Fruit fly (Drosophila melanogaster) whole organism, prepupa: ENCODE measurements around the gene SPoCk.
"Not testable (repeated sequence)": the region's sequence is repeated elsewhere in the genome, so short reads cannot be mapped to it uniquely, and the experiment has no call there.

ENCODE experiments used
- CG10631 ChIP-seq: fragments of 200-800 bp; sonication (Bioruptor generic); optimal IDR thresholded peaks from 2 replicates; lab custom pipeline; 2016; ENCODE audit warnings: missing biosample characterization, missing genetic modification characterization
- CG10669 ChIP-seq: fragments of 200-800 bp; sonication (Bioruptor generic); optimal IDR thresholded peaks from 3 replicates; lab custom pipeline; 2018; ENCODE audit warnings: missing biosample characterization, mild to moderate bottlenecking, missing genetic modification characterization, moderate library complexity
- CG11762 ChIP-seq: fragments of 200-800 bp; sonication (Bioruptor generic); optimal IDR thresholded peaks from 3 replicates; lab custom pipeline; 2016; ENCODE audit warnings: missing biosample characterization, missing genetic modification characterization; ENCODE audit not compliant: insufficient read depth
- CG11902 ChIP-seq: fragments of 200-800 bp; sonication (Bioruptor generic); optimal IDR thresholded peaks from 3 replicates; lab custom pipeline; 2016; ENCODE audit warnings: missing biosample characterization, missing genetic modification characterization
- CG1621 ChIP-seq: fragments of 200-800 bp; sonication (Bioruptor generic); optimal IDR thresholded peaks from 3 replicates; lab custom pipeline; 2018; ENCODE audit warnings: missing biosample characterization, mild to moderate bottlenecking, missing genetic modification characterization
- CG3032 ChIP-seq: fragments of 200-800 bp; optimal IDR thresholded peaks from 2 replicates; lab custom pipeline; 2019; ENCODE audit warnings: missing biosample characterization, mild to moderate bottlenecking, missing genetic modification characterization, moderate library complexity
- CG31627 ChIP-seq: fragments of 200-800 bp; sonication (Bioruptor generic); optimal IDR thresholded peaks from 3 replicates; lab custom pipeline; 2016; ENCODE audit warnings: missing biosample characterization, missing genetic modification characterization
- CG34406 ChIP-seq: fragments of 200-800 bp; sonication (Bioruptor generic); optimal IDR thresholded peaks from 3 replicates; lab custom pipeline; 2016; ENCODE audit warnings: missing biosample characterization, missing genetic modification characterization
- CG4318 ChIP-seq: fragments of 200-800 bp; sonication (Bioruptor generic); optimal IDR thresholded peaks from 3 replicates; lab custom pipeline; 2017; ENCODE audit warnings: missing biosample characterization, mild to moderate bottlenecking, missing genetic modification characterization
- CG6163 ChIP-seq: fragments of 200-800 bp; sonication (Bioruptor generic); IDR thresholded peaks from 3 replicates; pipeline ENCODE4 v1.3.6; 2022; ENCODE audit warnings: missing biosample characterization, missing genetic modification characterization
- CG6792 ChIP-seq: fragments of 200-800 bp; sonication (Bioruptor generic); optimal IDR thresholded peaks from 3 replicates; lab custom pipeline; 2016; ENCODE audit warnings: missing biosample characterization, missing genetic modification characterization
- CG6854 ChIP-seq: fragments of 200-800 bp; sonication (Bioruptor generic); optimal IDR thresholded peaks from 2 replicates; lab custom pipeline; 2017; ENCODE audit warnings: missing biosample characterization, mild to moderate bottlenecking, missing genetic modification characterization
- CG8119 ChIP-seq: fragments of 200-800 bp; sonication (Bioruptor generic); IDR thresholded peaks from 3 replicates; pipeline ENCODE4 v1.3.6; 2022; ENCODE audit warnings: missing biosample characterization, missing genetic modification characterization
- CG8319 ChIP-seq: fragments of 200-800 bp; sonication (Bioruptor generic); optimal IDR thresholded peaks from 3 replicates; lab custom pipeline; 2016; ENCODE audit warnings: missing biosample characterization, missing genetic modification characterization
- CG8632 ChIP-seq: fragments of 200-800 bp; sonication (Bioruptor generic); optimal IDR thresholded peaks from 3 replicates; lab custom pipeline; 2016; ENCODE audit warnings: missing biosample characterization, missing genetic modification characterization
- Eip75B ChIP-seq: fragments of 200-800 bp; sonication (Bioruptor generic); optimal IDR thresholded peaks from 3 replicates; lab custom pipeline; 2016; ENCODE audit warnings: missing biosample characterization, missing genetic modification characterization
- Eip78C ChIP-seq: fragments of 200-800 bp; sonication (Bioruptor generic); peaks from one replicate; lab custom pipeline; 2016; ENCODE audit warnings: missing biosample characterization, missing genetic modification characterization
- Eip93F ChIP-seq: fragments of 200-800 bp; sonication (Bioruptor generic); optimal IDR thresholded peaks from 2 replicates; lab custom pipeline; 2016; ENCODE audit warnings: missing biosample characterization, mild to moderate bottlenecking, missing genetic modification characterization
- Ets21C ChIP-seq: fragments of 200-800 bp; sonication (Bioruptor generic); optimal IDR thresholded peaks from 3 replicates; lab custom pipeline; 2016; ENCODE audit warnings: missing biosample characterization, missing genetic modification characterization
- Gug ChIP-seq: fragments of 200-800 bp; sonication (Bioruptor generic); IDR thresholded peaks from 2 replicates; pipeline ENCODE4 v1.3.6; 2022; ENCODE audit warnings: missing biosample characterization, missing genetic modification characterization
- Hr39 ChIP-seq: fragments of 200-800 bp; sonication (Bioruptor generic); optimal IDR thresholded peaks from 2 replicates; lab custom pipeline; 2016; ENCODE audit warnings: missing biosample characterization, missing genetic modification characterization
- Lpt ChIP-seq: fragments of 200-800 bp; sonication (Bioruptor generic); optimal IDR thresholded peaks from 3 replicates; lab custom pipeline; 2016; ENCODE audit warnings: missing biosample characterization, missing genetic modification characterization
- Met ChIP-seq: fragments of 200-800 bp; sonication (Bioruptor generic); optimal IDR thresholded peaks from 3 replicates; lab custom pipeline; 2016; ENCODE audit warnings: missing biosample characterization, missing genetic modification characterization
- Sox102F ChIP-seq: fragments of 200-800 bp; sonication (Bioruptor generic); optimal IDR thresholded peaks from 2 replicates; lab custom pipeline; 2016; ENCODE audit warnings: missing biosample characterization, mild to moderate bottlenecking, missing genetic modification characterization
- Sox14 ChIP-seq: fragments of 200-800 bp; sonication (Bioruptor generic); optimal IDR thresholded peaks from 3 replicates; lab custom pipeline; 2016; ENCODE audit warnings: missing biosample characterization, missing genetic modification characterization
- Sox15 ChIP-seq: fragments of 200-800 bp; sonication (Bioruptor generic); optimal IDR thresholded peaks from 3 replicates; lab custom pipeline; 2016; ENCODE audit warnings: missing biosample characterization, missing genetic modification characterization
- achi ChIP-seq: fragments of 200-800 bp; sonication (Bioruptor generic); optimal IDR thresholded peaks from 3 replicates; lab custom pipeline; 2016; ENCODE audit warnings: missing biosample characterization, missing genetic modification characterization
- acj6 ChIP-seq: fragments of 200-800 bp; sonication (Bioruptor generic); optimal IDR thresholded peaks from 3 replicates; lab custom pipeline; 2016; ENCODE audit warnings: missing biosample characterization, missing genetic modification characterization
- cyc ChIP-seq: fragments of 200-800 bp; sonication (Bioruptor generic); optimal IDR thresholded peaks from 3 replicates; lab custom pipeline; 2016; ENCODE audit warnings: missing biosample characterization, missing genetic modification characterization
- esn ChIP-seq: fragments of 200-800 bp; sonication (Bioruptor generic); optimal IDR thresholded peaks from 2 replicates; lab custom pipeline; 2016; ENCODE audit warnings: missing biosample characterization, mild to moderate bottlenecking, missing genetic modification characterization, moderate library complexity
- fd59A ChIP-seq: fragments of 200-800 bp; sonication (Bioruptor generic); optimal IDR thresholded peaks from 2 replicates; lab custom pipeline; 2017; ENCODE audit warnings: missing biosample characterization, mild to moderate bottlenecking, missing genetic modification characterization, missing genetic modification reagents
- fkh ChIP-seq: fragments of 200-800 bp; sonication (Bioruptor generic); optimal IDR thresholded peaks from 3 replicates; lab custom pipeline; 2017; ENCODE audit warnings: missing biosample characterization, mild to moderate bottlenecking, missing genetic modification characterization, moderate library complexity
- lz ChIP-seq: fragments of 200-800 bp; sonication (Bioruptor generic); optimal IDR thresholded peaks from 3 replicates; lab custom pipeline; 2016; ENCODE audit warnings: missing biosample characterization, missing genetic modification characterization
- pdm3 ChIP-seq: fragments of 200-800 bp; sonication (Bioruptor generic); optimal IDR thresholded peaks from 3 replicates; lab custom pipeline; 2016; ENCODE audit warnings: missing biosample characterization, missing genetic modification characterization
- salr ChIP-seq, 2 experiments: fragments of 200-800 bp; sonication (Bioruptor generic); optimal IDR thresholded peaks; 3 replicates each; lab custom pipeline; 2016 to 2018; ENCODE audit warnings: missing biosample characterization in 2 of 2, missing genetic modification characterization in 2 of 2, mild to moderate bottlenecking in 1 of 2
- spab ChIP-seq: fragments of 200-800 bp; sonication (Bioruptor generic); optimal IDR thresholded peaks from 2 replicates; lab custom pipeline; 2017; ENCODE audit warnings: missing biosample characterization, mild to moderate bottlenecking, missing genetic modification characterization, missing genetic modification reagents
- ss ChIP-seq, 2 experiments: fragments of 200-800 bp; sonication (Bioruptor generic); optimal IDR thresholded peaks; 2 replicates in 1 of 2; 3 replicates in 1 of 2; lab custom pipeline; 2017 to 2018; ENCODE audit warnings: mild to moderate bottlenecking in 2 of 2, missing biosample characterization in 2 of 2, missing genetic modification characterization in 2 of 2, moderate library complexity in 1 of 2
- svp ChIP-seq: fragments of 200-800 bp; sonication (Bioruptor generic); peaks from one replicate; lab custom pipeline; 2016; ENCODE audit warnings: missing biosample characterization, missing genetic modification characterization
- topi ChIP-seq: fragments of 200-800 bp; sonication (Bioruptor generic); optimal IDR thresholded peaks from 3 replicates; lab custom pipeline; 2016; ENCODE audit warnings: missing biosample characterization, missing genetic modification characterization

Gene SPoCk

dm6 chr3L:22717137-22717767 is 32.0 kb upstream of the SPoCk start, which contains the start of the genes ArfGAP3 and CG32452 (continued):
- TF ChIP-seq Met (no peak), fkh (no peak), achi (peak; percentile 71), CG8119 (GFP tag; lab: Robert Waterston, UW) (peak; percentile 63), fd59A (GFP tag; lab: Kevin White, UChicago) (peak; percentile 6), cyc (GFP tag; lab: Kevin White, UChicago) (peak; percentile 68), pdm3 (peak; percentile 80), CG6792 (GFP tag; lab: Kevin White, UChicago) (peak; percentile 34), esn (GFP tag; lab: Kevin White, UChicago) (peak; percentile 79), Ets21C (GFP tag; lab: Kevin White, UChicago) (peak; percentile 54), acj6 (GFP tag; lab: Kevin White, UChicago) (peak; percentile 73), Gug (GFP tag; lab: Robert Waterston, UW) (peak; percentile 63), Lpt (peak; percentile 38), CG3032 (tag; lab: Kevin White, UChicago) (peak; percentile 62), CG6163 (GFP tag; lab: Robert Waterston, UW) (peak; percentile 78), ss (GFP tag; optimal IDR thresholded peaks at IDR 0.05; lab: Kevin White, UChicago) (no peak), CG8632 (GFP tag; lab: Kevin White, UChicago) (peak; percentile 48), Sox14 (peak; percentile 54), CG10669 (GFP tag; lab: Kevin White, UChicago) (no peak), CG31627 (peak; percentile 71), svp (no peak), spab (GFP tag; lab: Kevin White, UChicago) (no peak), CG6854 (GFP tag; lab: Kevin White, UChicago) (no peak), Eip93F (peak; percentile 19), CG4318 (GFP tag; lab: Kevin White, UChicago) (peak; percentile 51), CG34406 (GFP tag; lab: Kevin White, UChicago) (peak; percentile 48), lz (GFP tag; lab: Kevin White, UChicago) (peak; percentile 81), CG11762 (GFP tag; lab: Kevin White, UChicago) (peak; percentile 24), CG8319 (GFP tag; lab: Kevin White, UChicago) (peak; percentile 45)

dm6 chr3L:22720694-22721270 is 28.5 kb upstream of the SPoCk start, which contains the start of gene mael:
TSS of gene mael (plus strand) at chr3L:22721203.
- TF ChIP-seq Hr39; Eip75B (GFP tag; lab: Kevin White, UChicago); Sox102F (GFP tag; lab: Kevin White, UChicago): not testable (repeated sequence)

dm6 chr3L:22721991-22722390 is 27.3 kb upstream of the SPoCk start, which contains the start of gene CG14451:
TSS of gene CG14451 (minus strand) at chr3L:22722091.
- TF ChIP-seq CG4318 (GFP tag; lab: Kevin White, UChicago) (no peak), salr (GFP tag; optimal IDR thresholded peaks at IDR 0.05; lab: Kevin White, UChicago) (no peak), CG8119 (GFP tag; lab: Robert Waterston, UW) (no peak), Eip93F (no peak), lz (GFP tag; lab: Kevin White, UChicago) (no peak)

- TF ChIP-seq Lpt (no peak), Sox15 (GFP tag; lab: Kevin White, UChicago) (no peak), topi (GFP tag; lab: Kevin White, UChicago) (no peak), CG1621 (peak; percentile 21), Eip78C (GFP tag; lab: Kevin White, UChicago) (peak; percentile 42), CG8319 (GFP tag; lab: Kevin White, UChicago) (no peak), CG8119 (GFP tag; lab: Robert Waterston, UW) (no peak), CG11902 (GFP tag; lab: Kevin White, UChicago) (no peak), CG10631 (GFP tag; lab: Kevin White, UChicago) (no peak)
Measured at dm6 chr3L:22724046-22724771, 25.0 kb upstream of the SPoCk start.
